Worm (Caenorhabditis elegans) whole organism, L3 larva: Measurements from ENCODE around the gene clec-137.

Experiments used
- R02D3.7 ChIP-seq: fragments of 150-350 bp; optimal IDR thresholded peaks from 2 replicates; lab custom pipeline; 2014; ENCODE audit warnings: missing biosample characterization, missing genetic modification characterization
- ama-1 ChIP-seq: fragments of 150-350 bp; optimal IDR thresholded peaks from 2 replicates; lab custom pipeline; 2018
- ceh-16 ChIP-seq: sonication (generic microtip); optimal IDR thresholded peaks from 2 replicates; lab custom pipeline; 2017; ENCODE audit warnings: missing biosample characterization, missing genetic modification characterization
- ceh-28 ChIP-seq: fragments of 150-350 bp; optimal IDR thresholded peaks from 2 replicates; lab custom pipeline; 2014; ENCODE audit warnings: missing biosample characterization, missing genetic modification reagents, missing genetic modification characterization
- ceh-82 ChIP-seq: fragments of 150-350 bp; optimal IDR thresholded peaks from 2 replicates; lab custom pipeline; 2014; ENCODE audit warnings: missing biosample characterization, missing genetic modification characterization
- ceh-9 ChIP-seq: sonication (generic microtip); optimal IDR thresholded peaks from 2 replicates; lab custom pipeline; 2018; ENCODE audit warnings: missing biosample characterization, missing genetic modification characterization
- daf-12 ChIP-seq: fragments of 150-350 bp; optimal IDR thresholded peaks from 2 replicates; lab custom pipeline; 2014; ENCODE audit warnings: missing biosample characterization, missing genetic modification reagents, missing genetic modification characterization
- egl-27 ChIP-seq: sonication (generic microtip); optimal IDR thresholded peaks from 4 replicates; lab custom pipeline; 2017; ENCODE audit warnings: missing biosample characterization, missing genetic modification reagents, missing genetic modification characterization
- egl-5 ChIP-seq: fragments of 150-350 bp; optimal IDR thresholded peaks from 2 replicates; lab custom pipeline; 2017; ENCODE audit warnings: missing biosample characterization, missing genetic modification reagents, missing genetic modification characterization, inconsistent platforms
- elt-1 ChIP-seq: fragments of 150-350 bp; optimal IDR thresholded peaks from 2 replicates; lab custom pipeline; 2014; ENCODE audit warnings: missing biosample characterization, missing genetic modification characterization
- elt-2 ChIP-seq: sonication (generic microtip); optimal IDR thresholded peaks from 2 replicates; lab custom pipeline; 2016; ENCODE audit warnings: missing genetic modification reagents, mild to moderate bottlenecking, missing genetic modification characterization, missing compliant biosample characterization
- eor-1 ChIP-seq, 2 experiments: fragments of 150-350 bp; optimal IDR thresholded peaks; 2 replicates each; lab custom pipeline; 2014 to 2018; ENCODE audit warnings: missing biosample characterization in 2 of 2, missing genetic modification characterization in 2 of 2
- fkh-2 ChIP-seq: fragments of 150-350 bp; optimal IDR thresholded peaks from 2 replicates; lab custom pipeline; 2014; ENCODE audit warnings: missing biosample characterization, missing genetic modification reagents, missing genetic modification characterization
- fos-1 ChIP-seq: fragments of 150-350 bp; optimal IDR thresholded peaks from 2 replicates; lab custom pipeline; 2014; ENCODE audit warnings: missing biosample characterization, missing genetic modification characterization
- hmg-11 ChIP-seq: sonication (generic microtip); optimal IDR thresholded peaks from 2 replicates; lab custom pipeline; 2016; ENCODE audit warnings: missing genetic modification characterization, missing compliant biosample characterization
- jun-1 ChIP-seq: fragments of 150-350 bp; optimal IDR thresholded peaks from 2 replicates; lab custom pipeline; 2014; ENCODE audit warnings: missing biosample characterization, missing genetic modification reagents, missing genetic modification characterization
- lin-15B ChIP-seq: fragments of 150-350 bp; optimal IDR thresholded peaks from 2 replicates; lab custom pipeline; 2014; ENCODE audit warnings: missing biosample characterization, missing genetic modification characterization
- lin-39 ChIP-seq: fragments of 150-350 bp; optimal IDR thresholded peaks from 2 replicates; lab custom pipeline; 2018; ENCODE audit warnings: missing biosample characterization, missing genetic modification reagents, missing genetic modification characterization
- lsy-12 ChIP-seq: sonication (generic microtip); optimal IDR thresholded peaks from 2 replicates; lab custom pipeline; 2016; ENCODE audit warnings: mild to moderate bottlenecking, missing genetic modification characterization, missing compliant biosample characterization
- mdl-1 ChIP-seq: fragments of 150-350 bp; optimal IDR thresholded peaks from 2 replicates; lab custom pipeline; 2014; ENCODE audit warnings: missing biosample characterization, missing genetic modification characterization
- mml-1 ChIP-seq: fragments of 150-350 bp; sonication (generic microtip); optimal IDR thresholded peaks from 3 replicates; lab custom pipeline; 2014; ENCODE audit warnings: missing biosample characterization, missing genetic modification characterization
- nfya-1 ChIP-seq: sonication (generic microtip); optimal IDR thresholded peaks from 2 replicates; lab custom pipeline; 2017; ENCODE audit warnings: missing genetic modification characterization, mild to moderate bottlenecking, missing compliant biosample characterization, antibody characterized with exemption, moderate library complexity; ENCODE audit not compliant: insufficient read depth
- nhr-11 ChIP-seq: fragments of 150-350 bp; optimal IDR thresholded peaks from 2 replicates; lab custom pipeline; 2014; ENCODE audit warnings: missing biosample characterization, missing genetic modification characterization
- nhr-12 ChIP-seq: fragments of 150-350 bp; optimal IDR thresholded peaks from 2 replicates; lab custom pipeline; 2014; ENCODE audit warnings: missing biosample characterization, missing genetic modification characterization
- nhr-23 ChIP-seq: fragments of 150-350 bp; optimal IDR thresholded peaks from 2 replicates; lab custom pipeline; 2014; ENCODE audit warnings: missing biosample characterization, missing genetic modification reagents, missing genetic modification characterization
- nhr-237 ChIP-seq: fragments of 150-350 bp; optimal IDR thresholded peaks from 2 replicates; lab custom pipeline; 2014; ENCODE audit warnings: missing biosample characterization, missing genetic modification characterization
- nhr-28 ChIP-seq: fragments of 150-350 bp; optimal IDR thresholded peaks from 2 replicates; lab custom pipeline; 2014; ENCODE audit warnings: missing biosample characterization, missing genetic modification characterization
- nhr-43 ChIP-seq: sonication (generic microtip); optimal IDR thresholded peaks from 2 replicates; lab custom pipeline; 2016; ENCODE audit warnings: mild to moderate bottlenecking, missing genetic modification characterization, missing compliant biosample characterization; ENCODE audit not compliant: poor library complexity, severe bottlenecking
- nhr-67 ChIP-seq: fragments of 150-350 bp; optimal IDR thresholded peaks from 2 replicates; lab custom pipeline; 2014; ENCODE audit warnings: missing biosample characterization, missing genetic modification characterization
- pha-4 ChIP-seq: fragments of 150-350 bp; optimal IDR thresholded peaks from 2 replicates; lab custom pipeline; 2014; ENCODE audit warnings: missing biosample characterization, missing genetic modification reagents, missing genetic modification characterization
- pqm-1 ChIP-seq: fragments of 150-350 bp; optimal IDR thresholded peaks from 2 replicates; lab custom pipeline; 2017; ENCODE audit warnings: missing biosample characterization, missing genetic modification characterization, inconsistent platforms
- sea-2 ChIP-seq: fragments of 150-350 bp; sonication (generic microtip); optimal IDR thresholded peaks from 4 replicates; lab custom pipeline; 2014; ENCODE audit warnings: missing biosample characterization, missing genetic modification reagents, missing genetic modification characterization
- skn-1 ChIP-seq: fragments of 150-350 bp; optimal IDR thresholded peaks from 2 replicates; lab custom pipeline; 2014; ENCODE audit warnings: missing biosample characterization, missing genetic modification characterization
- snpc-4 ChIP-seq: fragments of 150-350 bp; optimal IDR thresholded peaks from 2 replicates; lab custom pipeline; 2014; ENCODE audit warnings: missing biosample characterization, missing genetic modification characterization
- tbx-2 ChIP-seq: sonication (generic microtip); optimal IDR thresholded peaks from 2 replicates; lab custom pipeline; 2016; ENCODE audit warnings: mild to moderate bottlenecking, missing genetic modification characterization, missing compliant biosample characterization
- unc-62 ChIP-seq: fragments of 150-350 bp; sonication (generic microtip); optimal IDR thresholded peaks from 4 replicates; lab custom pipeline; 2014; ENCODE audit warnings: missing biosample characterization, missing genetic modification reagents, missing genetic modification characterization
- zag-1 ChIP-seq: fragments of 150-350 bp; optimal IDR thresholded peaks from 2 replicates; lab custom pipeline; 2014; ENCODE audit warnings: missing biosample characterization, missing genetic modification characterization
- ztf-11 ChIP-seq: fragments of 150-350 bp; optimal IDR thresholded peaks from 2 replicates; lab custom pipeline; 2014; ENCODE audit warnings: missing biosample characterization, missing genetic modification characterization
- ztf-4 ChIP-seq: fragments of 150-350 bp; optimal IDR thresholded peaks from 2 replicates; lab custom pipeline; 2014; ENCODE audit warnings: missing biosample characterization, missing genetic modification characterization

clec-137 gene

ce11 chrII:4617990-4618389, at the start of gene clec-137:
TSS of gene clec-137 (minus strand) at chrII:4618090.
- TF ChIP-seq lin-15B (tag; lab: Kevin White, UChicago) (no peak), egl-27 (no peak), nhr-67 (no peak)

DNA sequence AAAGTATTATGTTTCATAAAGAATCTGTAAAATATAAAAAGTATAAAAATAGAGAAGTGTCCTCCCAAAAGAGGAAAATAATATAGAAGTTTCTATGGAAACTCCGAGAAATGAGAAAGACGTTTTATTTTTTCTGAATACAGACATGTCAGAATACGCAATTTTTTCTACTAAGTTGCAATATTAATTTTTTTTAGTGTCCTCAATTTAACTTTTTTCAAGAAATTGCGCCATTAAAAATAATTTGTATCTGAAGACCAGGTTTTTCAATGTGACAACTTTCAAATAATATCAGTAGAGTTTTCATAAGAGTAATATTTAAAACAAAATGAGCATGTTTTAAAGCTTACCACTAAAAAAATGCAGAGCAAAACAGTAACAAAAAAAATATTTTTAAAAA, 49.7 kb upstream of the clec-137 start, which contains the start of gene fut-5:
TSS of gene fut-5 (minus strand) at position 101 of the 400 bp plus-strand sequence.
- no peak for TF ChIP-seq tbx-2 (tag; lab: Kevin White, UChicago)
- TF ChIP-seq nhr-12 (tag; lab: Kevin White, UChicago): no peak
- TF ChIP-seq nhr-28 (tag; lab: Kevin White, UChicago): no peak
- no peak for TF ChIP-seq fos-1 (tag; lab: Kevin White, UChicago)
- no peak for TF ChIP-seq eor-1 (tag; optimal IDR thresholded peaks at IDR 0.05; lab: Kevin White, UChicago)
- no peak for TF ChIP-seq nhr-11 (tag; lab: Kevin White, UChicago)
- TF ChIP-seq ztf-11: no peak
- TF ChIP-seq jun-1 (tag; lab: Kevin White, UChicago): no peak

DNA sequence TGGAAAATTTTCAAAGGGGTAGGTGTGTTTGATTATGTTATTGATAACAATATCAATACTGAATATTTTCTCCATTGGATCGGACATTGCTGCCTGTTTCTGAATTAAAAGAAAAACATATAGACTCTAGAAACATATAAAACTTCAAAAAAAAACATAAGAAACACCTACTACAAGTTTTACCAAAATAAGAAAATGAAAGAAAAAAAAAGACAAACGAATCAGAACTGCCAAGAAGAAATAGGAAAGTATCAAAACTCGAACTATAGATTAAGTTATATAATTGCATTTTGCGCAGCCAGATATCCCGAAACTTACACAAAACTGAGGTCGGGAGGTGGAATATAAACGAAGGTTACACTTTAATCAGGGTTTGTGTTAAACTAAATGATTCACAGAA, 47.5 kb upstream of the clec-137 start, which contains the start of gene T05A7.11:
TSS of gene T05A7.11 (minus strand) at position 101 of the 400 bp plus-strand sequence.
- TF ChIP-seq daf-12 (tag; lab: Kevin White, UChicago) (no peak), zag-1 (tag; lab: Kevin White, UChicago) (no peak), sea-2 (GFP tag; lab: Kevin White, UChicago) (no peak), ceh-16 (tag; lab: Kevin White, UChicago) (no peak), nhr-23 (no peak), hmg-11 (tag; lab: Kevin White, UChicago) (no peak), unc-62 (GFP tag; lab: Kevin White, UChicago) (no peak), snpc-4 (tag; lab: Kevin White, UChicago) (no peak), ceh-9 (tag; lab: Kevin White, UChicago) (no peak), elt-2 (tag; lab: Kevin White, UChicago) (no peak), fkh-2 (no peak), fos-1 (tag; lab: Kevin White, UChicago) (no peak), jun-1 (tag; lab: Kevin White, UChicago) (no peak), lsy-12 (tag; lab: Kevin White, UChicago) (no peak), ztf-4 (tag; lab: Kevin White, UChicago) (no peak), mml-1 (no peak), lin-39 (tag; lab: Kevin White, UChicago) (no peak)

DNA sequence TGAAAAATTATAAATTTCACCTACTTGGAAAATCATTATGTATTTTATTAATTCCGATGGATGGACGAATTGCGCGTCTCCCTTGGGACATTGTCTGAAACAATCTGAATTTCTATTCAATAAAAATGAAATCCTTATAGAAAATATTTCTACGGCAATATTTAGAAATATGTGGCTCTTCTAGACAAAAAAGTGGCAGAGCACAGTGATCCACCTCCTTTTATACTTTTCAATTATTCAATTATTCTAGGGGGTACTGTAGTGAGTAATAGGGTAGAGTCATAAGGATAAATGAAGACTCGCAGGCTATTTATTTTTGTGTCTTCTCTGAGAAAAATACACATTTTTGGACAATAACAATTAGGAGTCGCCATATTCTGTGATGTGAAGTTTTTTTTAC, 45.3 kb upstream of the clec-137 start, which contains the start of gene T05A7.12:
TSS of gene T05A7.12 (minus strand) at position 101 of the 400 bp plus-strand sequence.
- TF ChIP-seq pha-4 (tag; lab: Kevin White, UChicago) (no peak), eor-1 (tag; optimal IDR thresholded peaks at IDR 0.05; lab: Kevin White, UChicago) (no peak), daf-12 (tag; lab: Kevin White, UChicago) (no peak), ceh-82 (tag; lab: Kevin White, UChicago) (no peak), nhr-43 (tag; lab: Kevin White, UChicago) (no peak), elt-1 (tag; lab: Kevin White, UChicago) (no peak), pqm-1 (tag; lab: Kevin White, UChicago) (no peak), nhr-237 (tag; lab: Kevin White, UChicago) (no peak), ama-1 (lab: Kevin White, UChicago) (no peak), egl-5 (tag; lab: Kevin White, UChicago) (no peak), nfya-1 (tag; lab: Kevin White, UChicago) (no peak)

ce11 chrII:4661278-4661677, 43.4 kb upstream of the clec-137 start, which contains the start of gene T05A7.13:
TSS of gene T05A7.13 (minus strand) at chrII:4661378.
- TF ChIP-seq nhr-28 (tag; lab: Kevin White, UChicago) (no peak), ama-1 (lab: Kevin White, UChicago) (no peak), snpc-4 (tag; lab: Kevin White, UChicago) (no peak), R02D3.7 (no peak), lin-15B (tag; lab: Kevin White, UChicago) (no peak), nfya-1 (tag; lab: Kevin White, UChicago) (no peak), nhr-67 (no peak), ceh-9 (tag; lab: Kevin White, UChicago) (no peak), mdl-1 (tag; lab: Kevin White, UChicago) (no peak), skn-1 (tag; lab: Kevin White, UChicago) (no peak), eor-1 (tag; optimal IDR thresholded peaks at IDR 0.05; lab: Kevin White, UChicago) (no peak), pha-4 (tag; lab: Kevin White, UChicago) (no peak), nhr-237 (tag; lab: Kevin White, UChicago) (no peak), jun-1 (tag; lab: Kevin White, UChicago) (no peak), nhr-43 (tag; lab: Kevin White, UChicago) (no peak), ceh-28 (tag; lab: Kevin White, UChicago) (no peak), hmg-11 (tag; lab: Kevin White, UChicago) (no peak), nhr-12 (tag; lab: Kevin White, UChicago) (no peak)
- TF ChIP-seq, all 47 proteins: peak for 0
